Worm (Caenorhabditis elegans) whole organism, L2 larva: ENCODE results near the gene flp-34.

Experiments used
- alr-1 ChIP-seq: fragments of 150-350 bp; optimal IDR thresholded peaks from 2 replicates; lab custom pipeline; 2014; ENCODE audit warnings: missing biosample characterization, missing genetic modification characterization
- ama-1 ChIP-seq: fragments of 150-350 bp; optimal IDR thresholded peaks from 2 replicates; lab custom pipeline; 2018; ENCODE audit warnings: inconsistent platforms
- egl-27 ChIP-seq: sonication (generic microtip); optimal IDR thresholded peaks from 3 replicates; lab custom pipeline; 2017; ENCODE audit warnings: missing biosample characterization, missing genetic modification reagents, missing genetic modification characterization
- lin-13 ChIP-seq: fragments of 150-350 bp; optimal IDR thresholded peaks from 2 replicates; lab custom pipeline; 2014; ENCODE audit warnings: missing biosample characterization, missing genetic modification reagents, missing genetic modification characterization
- lin-39 ChIP-seq: fragments of 150-350 bp; optimal IDR thresholded peaks from 2 replicates; lab custom pipeline; 2014; ENCODE audit warnings: missing biosample characterization, missing genetic modification reagents, missing genetic modification characterization
- mdl-1 ChIP-seq, 2 experiments: fragments of 150-350 bp in 1 of 2; sonication (generic microtip) in 1 of 2; optimal IDR thresholded peaks; 2 replicates each; lab custom pipeline; 2017; ENCODE audit warnings: missing biosample characterization in 2 of 2, missing genetic modification characterization in 2 of 2
- sem-4 ChIP-seq: fragments of 150-350 bp; optimal IDR thresholded peaks from 2 replicates; lab custom pipeline; 2014; ENCODE audit warnings: missing biosample characterization, missing genetic modification reagents, missing genetic modification characterization
- skn-1 ChIP-seq: sonication (generic microtip); optimal IDR thresholded peaks from 2 replicates; lab custom pipeline; 2017; ENCODE audit warnings: missing biosample characterization, missing genetic modification characterization
- snpc-4 ChIP-seq: fragments of 150-350 bp; optimal IDR thresholded peaks from 2 replicates; lab custom pipeline; 2014; ENCODE audit warnings: missing biosample characterization, missing genetic modification characterization
- zag-1 ChIP-seq: fragments of 150-350 bp; optimal IDR thresholded peaks from 2 replicates; lab custom pipeline; 2014; ENCODE audit warnings: missing biosample characterization, missing genetic modification characterization
- ztf-4 ChIP-seq: fragments of 150-350 bp; optimal IDR thresholded peaks from 2 replicates; lab custom pipeline; 2014; ENCODE audit warnings: missing biosample characterization, missing genetic modification characterization

DNA sequence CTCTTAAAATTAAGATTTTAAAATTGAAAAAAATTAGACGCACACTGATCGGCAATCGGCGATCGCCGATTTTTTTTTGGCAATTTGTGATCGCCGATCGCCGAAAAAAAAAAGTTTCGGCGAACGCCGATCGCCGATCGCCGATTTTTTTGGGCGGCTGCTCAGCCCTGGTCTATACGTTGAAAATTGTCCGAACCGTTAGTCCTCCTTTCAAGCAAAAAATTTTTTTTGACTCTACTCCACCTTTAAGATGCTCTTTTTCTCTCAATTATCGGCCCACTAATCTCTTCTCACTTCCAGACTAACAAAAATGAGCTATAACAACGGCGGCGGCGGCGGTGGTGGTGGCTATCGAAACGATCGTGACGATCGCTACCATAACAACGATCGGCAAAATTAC, 24.7 kb downstream of the flp-34 start, which contains the start of gene ergo-1:
- TF ChIP-seq egl-27 (tag; lab: Kevin White, UChicago) (no peak), ztf-4 (tag; lab: Kevin White, UChicago) (no peak), alr-1 (tag; lab: Kevin White, UChicago) (no peak), lin-39 (tag; lab: Kevin White, UChicago) (no peak), sem-4 (tag; lab: Kevin White, UChicago) (no peak), skn-1 (tag; lab: Kevin White, UChicago) (no peak), lin-13 (no peak), zag-1 (tag; lab: Kevin White, UChicago) (no peak), snpc-4 (tag; lab: Kevin White, UChicago) (no peak), ama-1 (lab: Kevin White, UChicago) (no peak), mdl-1 (tag; optimal IDR thresholded peaks at IDR 0.05; lab: Kevin White, UChicago) (no peak)
